Worm (Caenorhabditis elegans) whole organism, young adult: ENCODE results near the gene gpn-1.
A peak's percentile ranks its signal among the peaks of the same experiment; 100 is the strongest.

Experiments used
- F10E7.11 ChIP-seq: sonication (generic microtip); optimal IDR thresholded peaks from 2 replicates; lab custom pipeline; 2017; ENCODE audit warnings: mild to moderate bottlenecking, missing genetic modification characterization, moderate library complexity, missing compliant biosample characterization
- F57C9.4 ChIP-seq: sonication (generic microtip); optimal IDR thresholded peaks from 2 replicates; lab custom pipeline; 2017; ENCODE audit warnings: mild to moderate bottlenecking, missing genetic modification characterization, missing compliant biosample characterization
- Y53G8AR.9 ChIP-seq: fragments of 200-800 bp; sonication (Bioruptor generic); conservative IDR thresholded peaks from 2 replicates; pipeline ENCODE4 v1.3.6; 2022; ENCODE audit warnings: missing genetic modification reagents, missing genetic modification characterization, missing compliant biosample characterization
- cebp-1 ChIP-seq, 2 experiments: fragments of 200-800 bp in 1 of 2; sonication (Bioruptor generic) in 1 of 2; sonication (generic microtip) in 1 of 2; IDR thresholded peaks in 1 of 2; optimal IDR thresholded peaks in 1 of 2; 2 replicates each; pipeline versions ENCODE4 v1.3.6 to Lab custom; 2017 to 2022; ENCODE audit warnings: missing compliant biosample characterization in 2 of 2, missing genetic modification characterization in 2 of 2, mild to moderate bottlenecking in 1 of 2, missing genetic modification reagents in 1 of 2, moderate library complexity in 1 of 2
- ceh-100 ChIP-seq: fragments of 200-800 bp; sonication (Bioruptor generic); IDR thresholded peaks from 2 replicates; pipeline ENCODE4 v1.3.6; 2022; ENCODE audit warnings: missing genetic modification reagents, missing genetic modification characterization, missing compliant biosample characterization
- ceh-27 ChIP-seq: fragments of 200-800 bp; sonication (Bioruptor generic); optimal IDR thresholded peaks from 2 replicates; lab custom pipeline; 2018; ENCODE audit warnings: mild to moderate bottlenecking, missing genetic modification characterization, moderate library complexity, missing compliant biosample characterization
- egrh-3 ChIP-seq: fragments of 200-800 bp; sonication (Bioruptor generic); IDR thresholded peaks from 2 replicates; pipeline ENCODE4 v1.3.6; 2022; ENCODE audit warnings: missing genetic modification reagents, missing genetic modification characterization, missing compliant biosample characterization
- him-1 ChIP-seq: sonication (generic microtip); optimal IDR thresholded peaks from 2 replicates; lab custom pipeline; 2016; ENCODE audit warnings: missing genotype, missing genetic modification reagents, missing genetic modification characterization, missing compliant biosample characterization
- lin-54 ChIP-seq: fragments of 200-800 bp; sonication (Bioruptor generic); optimal IDR thresholded peaks from 2 replicates; lab custom pipeline; 2018; ENCODE audit warnings: mild to moderate bottlenecking, missing genetic modification characterization, missing compliant biosample characterization
- madf-6 ChIP-seq: fragments of 200-800 bp; sonication (Bioruptor generic); IDR thresholded peaks from 2 replicates; pipeline ENCODE4 v1.3.6; 2022; ENCODE audit warnings: missing genetic modification reagents, missing genetic modification characterization, missing compliant biosample characterization
- pbrm-1 ChIP-seq: fragments of 200-800 bp; sonication (Bioruptor generic); IDR thresholded peaks from 2 replicates; pipeline ENCODE4 v1.3.6; 2022; ENCODE audit warnings: missing genetic modification reagents, missing genetic modification characterization, missing compliant biosample characterization
- snpc-1.3 ChIP-seq: sonication (generic microtip); optimal IDR thresholded peaks from 2 replicates; lab custom pipeline; 2017; ENCODE audit warnings: missing genetic modification characterization, mild to moderate bottlenecking, missing compliant biosample characterization, antibody characterized with exemption, moderate library complexity, missing genotype, missing genetic modification reagents; ENCODE audit not compliant: insufficient read depth
- unc-130 ChIP-seq: sonication (generic microtip); optimal IDR thresholded peaks from 2 replicates; lab custom pipeline; 2016; ENCODE audit warnings: missing genetic modification reagents, missing genetic modification characterization, missing compliant biosample characterization
- ztf-6 ChIP-seq: fragments of 200-800 bp; sonication (Bioruptor generic); IDR thresholded peaks from 2 replicates; pipeline ENCODE4 v1.3.6; 2022; ENCODE audit warnings: missing genetic modification reagents, missing genetic modification characterization, missing compliant biosample characterization

- TF ChIP-seq lin-54 (peak; percentile 32), Y53G8AR.9 (GFP tag; lab: Robert Waterston, UW) (no peak), egrh-3 (GFP tag; lab: Robert Waterston, UW) (no peak), snpc-1.3 (tag; lab: Kevin White, UChicago) (no peak), unc-130 (no peak), F10E7.11 (tag; lab: Kevin White, UChicago) (no peak), ceh-100 (GFP tag; lab: Robert Waterston, UW) (no peak), ceh-27 (GFP tag; lab: Kevin White, UChicago) (peak; percentile 49), ztf-6 (GFP tag; lab: Robert Waterston, UW) (no peak), pbrm-1 (GFP tag; lab: Robert Waterston, UW) (no peak), cebp-1 (GFP tag; IDR thresholded peaks at IDR 0.05; lab: Robert Waterston, UW) (no peak), cebp-1 (tag; optimal IDR thresholded peaks at IDR 0.05; lab: Kevin White, UChicago) (peak; percentile 66), madf-6 (GFP tag; lab: Robert Waterston, UW) (no peak), F57C9.4 (no peak), him-1 (no peak)
Measured at ce11 chrX:15736419-15736818, 54.9 kb downstream of the gpn-1 start.
